Worm (Caenorhabditis elegans): ENCODE measurements around the gene T07E3.4.

ce11 chrIII:6887574-6887973, 10.2 kb upstream of the T07E3.4 start:
- TF ChIP-seq pag-3 (tag; optimal IDR thresholded peaks at IDR 0.05; ENCODE audit: borderline replicate concordance) (no peak), C38D4.7 (GFP tag; optimal IDR thresholded peaks at IDR 0.05) (peak; percentile 69), nhr-11 (tag; optimal IDR thresholded peaks at IDR 0.05) (no peak), lin-11 (tag; optimal IDR thresholded peaks at IDR 0.05) (peak; percentile 63), fkh-10 (GFP tag; optimal IDR thresholded peaks at IDR 0.05) (no peak), ref-2 (tag; optimal IDR thresholded peaks at IDR 0.05) (peak; percentile 61), Y22D7AL.16 (tag; optimal IDR thresholded peaks at IDR 0.05) (peak; percentile 54)

All from whole organism, late embryonic.